Worm (Caenorhabditis elegans) whole organism, L2 larva: ENCODE results near the gene R05G6.3.

Experiments used
- F13H6.1 ChIP-seq: sonication (generic microtip); optimal IDR thresholded peaks from 2 replicates; lab custom pipeline; 2016; ENCODE audit warnings: missing genetic modification characterization, missing compliant biosample characterization
- ZK546.5 ChIP-seq: sonication (generic microtip); optimal IDR thresholded peaks from 2 replicates; lab custom pipeline; 2017; ENCODE audit warnings: missing biosample characterization, missing genetic modification characterization
- alr-1 ChIP-seq: fragments of 150-350 bp; optimal IDR thresholded peaks from 2 replicates; lab custom pipeline; 2014; ENCODE audit warnings: missing biosample characterization, missing genetic modification characterization
- lin-13 ChIP-seq: fragments of 150-350 bp; optimal IDR thresholded peaks from 2 replicates; lab custom pipeline; 2014; ENCODE audit warnings: missing biosample characterization, missing genetic modification reagents, missing genetic modification characterization

DNA sequence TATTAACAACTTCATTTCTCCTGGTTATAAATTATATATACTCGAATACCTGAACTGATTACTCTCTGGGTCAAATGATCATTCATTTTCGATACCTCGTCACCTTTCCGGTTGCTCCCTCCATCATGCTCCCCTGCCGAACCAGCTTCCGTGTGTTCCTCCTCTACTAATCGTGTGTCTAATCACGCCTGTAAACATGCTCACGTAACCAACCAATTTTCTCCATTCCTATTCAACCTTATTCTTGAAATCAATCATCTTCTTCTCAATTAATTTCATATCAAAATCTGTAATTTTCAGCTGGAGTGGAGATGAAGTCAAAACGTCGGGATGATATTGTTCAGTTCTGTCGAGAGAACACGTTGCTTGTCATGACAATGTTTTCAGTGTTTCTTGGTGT is 13.0 kb upstream of the R05G6.3 start, which contains the start of gene glt-6:
- TF ChIP-seq ZK546.5 (tag; lab: Kevin White, UChicago): no peak
- no peak for TF ChIP-seq F13H6.1
- TF ChIP-seq alr-1 (tag; lab: Kevin White, UChicago): no peak
- no peak for TF ChIP-seq lin-13 (GFP tag; lab: Kevin White, UChicago)
